Fruit fly (Drosophila melanogaster) S2 (cell line): ENCODE measurements around the gene Wdr24.

Experiments used
- CG8478 ChIP-seq: fragments of >200 bp; optimal IDR thresholded peaks from 2 replicates; lab custom pipeline; 2018
- CTCF ChIP-seq, 2 experiments: fragments of >200 bp; optimal IDR thresholded peaks; 2 replicates each; lab custom pipeline; 2018

DNA sequence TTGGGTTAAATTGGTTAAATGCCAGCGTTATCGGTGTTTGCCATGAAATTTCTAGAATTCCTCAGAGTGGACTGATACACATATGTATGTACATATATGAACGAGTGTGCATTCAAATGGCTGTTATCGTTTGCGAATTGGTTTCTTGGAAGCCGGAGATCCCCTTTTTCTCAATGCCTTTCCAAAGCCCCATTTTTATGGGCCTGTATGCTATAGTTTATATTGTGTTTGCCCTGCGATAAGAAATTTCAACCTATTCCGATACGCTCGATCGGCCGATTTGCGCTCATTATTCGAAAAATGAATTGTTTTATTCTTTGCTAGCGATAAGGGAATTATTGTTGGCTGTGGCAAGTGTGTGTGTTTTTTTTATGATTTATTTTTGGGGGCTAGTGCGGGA lies 38.3 kb upstream of the Wdr24 start:
- TF ChIP-seq CG8478 (lab: Kevin White, UChicago), result no peak
- TF ChIP-seq CTCF (optimal IDR thresholded peaks at IDR 0.05; lab: Kevin White, UChicago), result no peak
